Worm (Caenorhabditis elegans) whole organism, L4 larva: ENCODE results near the gene B0547.2.

ENCODE experiments used
- aha-1 ChIP-seq: fragments of 150-350 bp; peaks from one replicate; lab custom pipeline; 2014; ENCODE audit warnings: missing biosample characterization, missing genetic modification characterization
- daf-12 ChIP-seq: fragments of 150-350 bp; optimal IDR thresholded peaks from 2 replicates; lab custom pipeline; 2014; ENCODE audit warnings: missing biosample characterization, missing genetic modification reagents, missing genetic modification characterization
- dpl-1 ChIP-seq: fragments of 150-350 bp; optimal IDR thresholded peaks from 2 replicates; lab custom pipeline; 2014; ENCODE audit warnings: missing biosample characterization, missing genetic modification reagents, missing genetic modification characterization
- hlh-30 ChIP-seq: sonication (generic microtip); optimal IDR thresholded peaks from 2 replicates; lab custom pipeline; 2017; ENCODE audit warnings: antibody characterized with exemption, mild to moderate bottlenecking, missing genetic modification characterization, missing compliant biosample characterization; ENCODE audit not compliant: insufficient read depth
- lin-13 ChIP-seq: fragments of 150-350 bp; optimal IDR thresholded peaks from 2 replicates; lab custom pipeline; 2014; ENCODE audit warnings: missing biosample characterization, missing genetic modification reagents, missing genetic modification characterization
- lin-39 ChIP-seq: fragments of 150-350 bp; optimal IDR thresholded peaks from 2 replicates; lab custom pipeline; 2014; ENCODE audit warnings: missing biosample characterization, missing genetic modification reagents, missing genetic modification characterization
- mdl-1 ChIP-seq, 2 experiments: fragments of 150-350 bp in 1 of 2; sonication (generic microtip) in 1 of 2; optimal IDR thresholded peaks; 2 replicates each; lab custom pipeline; 2014 to 2017; ENCODE audit warnings: missing biosample characterization in 2 of 2, missing genetic modification characterization in 2 of 2
- mep-1 ChIP-seq: fragments of 150-350 bp; sonication (generic microtip); optimal IDR thresholded peaks from 3 replicates; lab custom pipeline; 2014; ENCODE audit warnings: missing biosample characterization, missing genetic modification characterization
- nhr-76 ChIP-seq: fragments of 150-350 bp; optimal IDR thresholded peaks from 2 replicates; lab custom pipeline; 2014; ENCODE audit warnings: missing biosample characterization, missing genetic modification characterization
- pha-4 ChIP-seq, 2 experiments: fragments of 150-350 bp in 1 of 2; fragments of 200-800 bp in 1 of 2; sonication (Bioruptor generic) in 1 of 2; IDR thresholded peaks in 1 of 2; optimal IDR thresholded peaks in 1 of 2; 2 replicates each; pipeline versions ENCODE4 v1.3.6 to Lab custom; 2014 to 2022; ENCODE audit warnings: missing genetic modification characterization in 2 of 2, missing genetic modification reagents in 2 of 2, missing biosample characterization in 1 of 2, missing compliant biosample characterization in 1 of 2
- snpc-4 ChIP-seq: fragments of 150-350 bp; optimal IDR thresholded peaks from 2 replicates; lab custom pipeline; 2014; ENCODE audit warnings: missing biosample characterization, missing genetic modification characterization
- tra-1 ChIP-seq: fragments of 200-800 bp; sonication (Bioruptor generic); IDR thresholded peaks from 2 replicates; pipeline ENCODE4 v1.3.6; 2022; ENCODE audit warnings: missing genetic modification reagents, missing genetic modification characterization, missing compliant biosample characterization
- zag-1 ChIP-seq: fragments of 150-350 bp; optimal IDR thresholded peaks from 2 replicates; lab custom pipeline; 2014; ENCODE audit warnings: missing biosample characterization, missing genetic modification characterization
- zfp-3 ChIP-seq: fragments of 200-800 bp; sonication (Bioruptor generic); conservative IDR thresholded peaks from 2 replicates; pipeline ENCODE4 v1.3.6; 2022; ENCODE audit warnings: missing genetic modification reagents, missing genetic modification characterization, missing compliant biosample characterization

ce11 chrIV:5674435-5674834, 28.6 kb downstream of the B0547.2 start, which contains the start of gene srd-5:
- TF ChIP-seq zfp-3 (GFP tag; lab: Robert Waterston, UW), result no peak
- TF ChIP-seq tra-1 (GFP tag; lab: Robert Waterston, UW), result no peak
- TF ChIP-seq lin-13 (GFP tag; lab: Kevin White, UChicago), result no peak
- no peak for TF ChIP-seq nhr-76 (tag; lab: Kevin White, UChicago)
- no peak for TF ChIP-seq daf-12 (tag; lab: Kevin White, UChicago)
- no peak for TF ChIP-seq hlh-30 (tag; lab: Kevin White, UChicago)
- TF ChIP-seq mdl-1 (tag; optimal IDR thresholded peaks at IDR 0.05; lab: Kevin White, UChicago), result no peak
- no peak for TF ChIP-seq lin-39
- no peak for TF ChIP-seq snpc-4
- TF ChIP-seq pha-4 (GFP tag; IDR thresholded peaks at IDR 0.05; lab: Robert Waterston, UW), result no peak
- no peak for TF ChIP-seq pha-4 (tag; optimal IDR thresholded peaks at IDR 0.05; lab: Kevin White, UChicago)
- TF ChIP-seq aha-1, result no peak
- no peak for TF ChIP-seq dpl-1
- TF ChIP-seq zag-1 (tag; lab: Kevin White, UChicago), result no peak
- TF ChIP-seq mep-1 (tag; lab: Kevin White, UChicago), result no peak
